Fruit fly (Drosophila melanogaster) whole organism, embryonic: ENCODE measurements around the gene msn.

ENCODE experiments used
- Bgb ChIP-seq: fragments of 200-800 bp; sonication (Bioruptor generic); IDR thresholded peaks from 2 replicates; pipeline ENCODE4 v1.3.6; 2022; ENCODE audit warnings: missing biosample characterization, missing genetic modification characterization; ENCODE audit not compliant: partially characterized antibody
- CG11695 ChIP-seq: fragments of 200-800 bp; sonication (Bioruptor generic); IDR thresholded peaks from 3 replicates; pipeline ENCODE4 v1.3.6; 2022; ENCODE audit warnings: missing biosample characterization, missing genetic modification characterization
- CG11723 ChIP-seq: fragments of 200-800 bp; sonication (Bioruptor generic); optimal IDR thresholded peaks from 2 replicates; lab custom pipeline; 2017; ENCODE audit warnings: missing biosample characterization, mild to moderate bottlenecking, missing genetic modification characterization
- CG12155 ChIP-seq: fragments of 200-800 bp; sonication (Bioruptor generic); optimal IDR thresholded peaks from 3 replicates; lab custom pipeline; 2016; ENCODE audit warnings: missing biosample characterization, missing genetic modification characterization
- CG12299 ChIP-seq: fragments of 200-800 bp; sonication (Bioruptor generic); optimal IDR thresholded peaks from 2 replicates; lab custom pipeline; 2018; ENCODE audit warnings: missing biosample characterization, mild to moderate bottlenecking, missing genetic modification characterization
- CG12744 ChIP-seq: fragments of 200-800 bp; sonication (Bioruptor generic); optimal IDR thresholded peaks from 2 replicates; lab custom pipeline; 2016; ENCODE audit warnings: missing biosample characterization, missing genetic modification characterization
- CG13287 ChIP-seq: fragments of 200-800 bp; sonication (Bioruptor generic); IDR thresholded peaks from 2 replicates; pipeline ENCODE4 v1.3.6; 2022; ENCODE audit warnings: missing biosample characterization, missing genetic modification characterization; ENCODE audit not compliant: partially characterized antibody
- CG13624 ChIP-seq: fragments of 200-800 bp; sonication (Bioruptor generic); optimal IDR thresholded peaks from 2 replicates; lab custom pipeline; 2016; ENCODE audit warnings: missing biosample characterization, missing genetic modification characterization
- CG16813 ChIP-seq: fragments of 200-800 bp; sonication (Bioruptor generic); IDR thresholded peaks from 3 replicates; pipeline ENCODE4 v1.3.6; 2022; ENCODE audit warnings: missing biosample characterization, missing genetic modification characterization; ENCODE audit not compliant: partially characterized antibody
- CG1792 ChIP-seq: fragments of 200-800 bp; sonication (Bioruptor generic); optimal IDR thresholded peaks from 2 replicates; lab custom pipeline; 2016; ENCODE audit warnings: missing biosample characterization, missing genetic modification characterization
- CG18619 ChIP-seq: fragments of 200-800 bp; sonication (Bioruptor generic); optimal IDR thresholded peaks from 3 replicates; lab custom pipeline; 2017; ENCODE audit warnings: missing biosample characterization, mild to moderate bottlenecking, missing genetic modification characterization
- CG2202 ChIP-seq: fragments of 200-800 bp; sonication (Bioruptor generic); optimal IDR thresholded peaks from 2 replicates; lab custom pipeline; 2018; ENCODE audit warnings: missing biosample characterization, mild to moderate bottlenecking, missing genetic modification characterization
- CG2678 ChIP-seq: fragments of 200-800 bp; sonication (Bioruptor generic); optimal IDR thresholded peaks from 3 replicates; lab custom pipeline; 2019; ENCODE audit warnings: missing biosample characterization, mild to moderate bottlenecking, missing genetic modification characterization, moderate library complexity
- CG3065 ChIP-seq: fragments of 200-800 bp; sonication (Bioruptor generic); optimal IDR thresholded peaks from 2 replicates; lab custom pipeline; 2016; ENCODE audit warnings: missing biosample characterization, missing genetic modification characterization
- CG31365 ChIP-seq: fragments of 200-800 bp; sonication (Bioruptor generic); optimal IDR thresholded peaks from 2 replicates; lab custom pipeline; 2018; ENCODE audit warnings: missing biosample characterization, mild to moderate bottlenecking, missing genetic modification characterization
- CG32532 ChIP-seq: fragments of 200-800 bp; sonication (Bioruptor generic); IDR thresholded peaks from 2 replicates; pipeline ENCODE4 v1.3.6; 2022; ENCODE audit warnings: missing biosample characterization, missing genetic modification characterization
- CG3407 ChIP-seq: fragments of 200-800 bp; sonication (Bioruptor generic); optimal IDR thresholded peaks from 2 replicates; lab custom pipeline; 2018; ENCODE audit warnings: missing biosample characterization, mild to moderate bottlenecking, missing genetic modification characterization
- CG3838 ChIP-seq: fragments of 200-800 bp; sonication (Bioruptor generic); optimal IDR thresholded peaks from 3 replicates; lab custom pipeline; 2016; ENCODE audit warnings: missing biosample characterization, missing genetic modification characterization
- CG4730 ChIP-seq: fragments of 200-800 bp; sonication (Bioruptor generic); IDR thresholded peaks from 2 replicates; pipeline ENCODE4 v1.3.6; 2022; ENCODE audit warnings: missing biosample characterization, missing genetic modification characterization
- CG4854 ChIP-seq: fragments of 200-800 bp; sonication (Bioruptor generic); optimal IDR thresholded peaks from 2 replicates; lab custom pipeline; 2016; ENCODE audit warnings: missing biosample characterization, missing genetic modification characterization, inconsistent platforms
- CG7963 ChIP-seq: fragments of 200-800 bp; sonication (Bioruptor generic); IDR thresholded peaks from 3 replicates; pipeline ENCODE4 v1.3.6; 2022; ENCODE audit warnings: missing biosample characterization, missing genetic modification characterization; ENCODE audit not compliant: partially characterized antibody
- CG9437 ChIP-seq: fragments of 200-800 bp; sonication (Bioruptor generic); optimal IDR thresholded peaks from 2 replicates; lab custom pipeline; 2018; ENCODE audit warnings: missing biosample characterization, mild to moderate bottlenecking, missing genetic modification characterization
- D19B ChIP-seq: fragments of 200-800 bp; sonication (Bioruptor generic); optimal IDR thresholded peaks from 2 replicates; lab custom pipeline; 2017; ENCODE audit warnings: missing biosample characterization, mild to moderate bottlenecking, missing genetic modification characterization
- Dfd ChIP-seq, 2 experiments: fragments of >200 bp; optimal IDR thresholded peaks; 2 replicates each; lab custom pipeline; 2017; ENCODE audit warnings: missing biosample characterization in 2 of 2, missing genetic modification characterization in 2 of 2
- Doc2 ChIP-seq: fragments of 200-800 bp; sonication (Bioruptor generic); IDR thresholded peaks from 2 replicates; pipeline ENCODE4 v1.3.6; 2022; ENCODE audit warnings: missing biosample characterization, missing genetic modification characterization
- Hand ChIP-seq: fragments of 200-800 bp; sonication (Bioruptor generic); optimal IDR thresholded peaks from 2 replicates; lab custom pipeline; 2017; ENCODE audit warnings: mild to moderate bottlenecking, missing biosample characterization, missing genetic modification reagents, missing genetic modification characterization
- MTF-1 ChIP-seq: fragments of 200-800 bp; sonication (Bioruptor generic); optimal IDR thresholded peaks from 2 replicates; lab custom pipeline; 2018; ENCODE audit warnings: missing biosample characterization, mild to moderate bottlenecking, missing genetic modification characterization, borderline replicate concordance
- Scr ChIP-seq: fragments of 200-800 bp; sonication (Bioruptor generic); IDR thresholded peaks from 2 replicates; pipeline ENCODE4 v1.3.6; 2022; ENCODE audit warnings: missing biosample characterization, missing genetic modification characterization; ENCODE audit not compliant: partially characterized antibody
- Six4 ChIP-seq: fragments of 200-800 bp; sonication (Bioruptor generic); optimal IDR thresholded peaks from 2 replicates; lab custom pipeline; 2016; ENCODE audit warnings: missing biosample characterization, missing genetic modification characterization
- Sox100B ChIP-seq: fragments of 200-800 bp; sonication (Bioruptor generic); optimal IDR thresholded peaks from 3 replicates; lab custom pipeline; 2018; ENCODE audit warnings: missing biosample characterization, mild to moderate bottlenecking, missing genetic modification characterization
- Taf1 ChIP-seq: fragments of 200-800 bp; sonication (Bioruptor generic); IDR thresholded peaks from 2 replicates; pipeline ENCODE4 v1.3.6; 2022; ENCODE audit warnings: missing biosample characterization, missing genetic modification characterization
- ash1 ChIP-seq: fragments of 200-800 bp; sonication (Bioruptor generic); optimal IDR thresholded peaks from 2 replicates; lab custom pipeline; 2018; ENCODE audit warnings: missing biosample characterization, mild to moderate bottlenecking, missing genetic modification characterization
- chinmo ChIP-seq: fragments of 200-800 bp; sonication (Bioruptor generic); IDR thresholded peaks from 4 replicates; pipeline ENCODE4 v1.3.6; 2022; ENCODE audit warnings: missing biosample characterization, missing genetic modification characterization; ENCODE audit not compliant: partially characterized antibody
- crp ChIP-seq, 2 experiments: fragments of 200-800 bp; sonication (Bioruptor generic); optimal IDR thresholded peaks; 2 replicates in 1 of 2; 3 replicates in 1 of 2; lab custom pipeline; 2017; ENCODE audit warnings: missing biosample characterization in 2 of 2, missing genetic modification characterization in 2 of 2, mild to moderate bottlenecking in 1 of 2, moderate library complexity in 1 of 2
- dmrt11E ChIP-seq: fragments of 200-800 bp; sonication (Bioruptor generic); optimal IDR thresholded peaks from 3 replicates; lab custom pipeline; 2018; ENCODE audit warnings: missing biosample characterization, mild to moderate bottlenecking, missing genetic modification characterization, moderate library complexity
- dmrt99B ChIP-seq: fragments of 200-800 bp; sonication (Bioruptor generic); optimal IDR thresholded peaks from 2 replicates; lab custom pipeline; 2018; ENCODE audit warnings: missing biosample characterization, mild to moderate bottlenecking, missing genetic modification characterization, moderate library complexity
- eve ChIP-seq, 2 experiments: fragments of >200 bp; optimal IDR thresholded peaks; 2 replicates each; lab custom pipeline; 2017; ENCODE audit warnings: missing biosample characterization in 2 of 2, missing genetic modification characterization in 2 of 2
- nerfin-1 ChIP-seq: fragments of 200-800 bp; sonication (Bioruptor generic); optimal IDR thresholded peaks from 3 replicates; lab custom pipeline; 2019; ENCODE audit warnings: missing biosample characterization, mild to moderate bottlenecking, missing genetic modification characterization, moderate library complexity
- nom ChIP-seq: fragments of 200-800 bp; sonication (Bioruptor generic); optimal IDR thresholded peaks from 2 replicates; lab custom pipeline; 2017; ENCODE audit warnings: missing biosample characterization, missing genetic modification characterization, mild to moderate bottlenecking, moderate library complexity, missing genetic modification reagents
- org-1 ChIP-seq: fragments of 200-800 bp; sonication (Bioruptor generic); optimal IDR thresholded peaks from 2 replicates; lab custom pipeline; 2017; ENCODE audit warnings: missing biosample characterization, missing genetic modification characterization
- pan ChIP-seq, 4 experiments: fragments of >200 bp in 3 of 4; fragments of 200-800 bp in 1 of 4; sonication (Bioruptor generic) in 1 of 4; optimal IDR thresholded peaks in 3 of 4; IDR thresholded peaks in 1 of 4; 2 replicates each; pipeline versions ENCODE4 v1.3.6 to Lab custom; 2017 to 2022; ENCODE audit warnings: missing biosample characterization in 2 of 4, missing genetic modification characterization in 2 of 4, mixed read lengths in 1 of 4
- psq ChIP-seq: fragments of 200-800 bp; sonication (Bioruptor generic); optimal IDR thresholded peaks from 2 replicates; lab custom pipeline; 2017; ENCODE audit warnings: missing biosample characterization, missing genetic modification characterization
- scrt ChIP-seq: fragments of 200-800 bp; sonication (Bioruptor generic); optimal IDR thresholded peaks from 2 replicates; lab custom pipeline; 2018; ENCODE audit warnings: missing biosample characterization, mild to moderate bottlenecking, missing genetic modification characterization, moderate library complexity
- sim ChIP-seq: fragments of 200-800 bp; sonication (Bioruptor generic); IDR thresholded peaks from 2 replicates; pipeline ENCODE4 v1.3.6; 2022; ENCODE audit warnings: missing biosample characterization, missing genetic modification characterization
- tll ChIP-seq, 2 experiments: fragments of 200-800 bp in 1 of 2; fragments of >200 bp in 1 of 2; sonication (Bioruptor generic) in 1 of 2; optimal IDR thresholded peaks; 2 replicates each; lab custom pipeline; 2017 to 2019; ENCODE audit warnings: missing biosample characterization in 2 of 2, missing genetic modification characterization in 2 of 2, mild to moderate bottlenecking in 1 of 2, moderate library complexity in 1 of 2
- toy ChIP-seq: fragments of 200-800 bp; sonication (Bioruptor generic); IDR thresholded peaks from 2 replicates; pipeline ENCODE4 v1.3.6; 2022; ENCODE audit warnings: missing biosample characterization, missing genetic modification characterization
- vfl ChIP-seq: fragments of 200-800 bp; sonication (Bioruptor generic); optimal IDR thresholded peaks from 2 replicates; lab custom pipeline; 2016; ENCODE audit warnings: missing biosample characterization, missing genetic modification characterization

msn gene

DNA sequence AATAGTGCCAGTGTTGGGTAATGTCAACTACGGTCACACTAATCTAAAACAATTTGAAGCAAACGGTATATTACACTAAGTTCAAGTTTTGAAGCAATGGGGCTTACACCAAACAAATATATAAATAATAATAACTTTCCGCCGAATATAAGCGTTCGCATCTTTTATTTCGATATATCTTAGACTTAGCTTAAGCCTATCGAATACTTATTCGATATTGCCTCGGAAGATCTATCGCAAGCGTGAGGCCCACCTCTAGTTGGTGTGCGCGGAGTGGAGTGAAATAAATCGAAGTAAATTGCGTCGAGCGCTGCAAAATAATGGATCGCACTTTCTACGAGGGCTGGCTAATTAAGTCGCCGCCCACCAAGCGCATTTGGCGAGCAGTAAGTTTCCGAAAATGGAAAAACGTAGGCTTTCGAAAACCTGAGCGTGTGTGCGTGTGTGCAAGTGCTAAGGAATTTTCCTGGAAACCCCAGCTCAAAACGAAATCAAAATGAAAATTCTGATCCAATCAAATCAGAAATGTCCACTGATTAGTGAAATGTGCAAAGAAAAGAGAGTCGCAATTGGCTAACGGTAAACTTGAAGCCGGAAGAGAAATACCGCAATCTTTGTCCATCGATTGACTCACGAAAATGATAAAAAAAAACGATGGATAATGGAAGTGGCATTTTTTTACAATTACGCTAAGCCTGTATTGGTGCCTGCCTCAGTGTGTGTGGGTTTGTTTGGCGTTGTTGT, 3.0 kb upstream of the msn start, which contains the start of gene dos (continued):
- TF ChIP-seq scrt (GFP tag; lab: Kevin White, UChicago) = peak; percentile 29
- TF ChIP-seq psq = peak; percentile 4
- TF ChIP-seq vfl (GFP tag; lab: Kevin White, UChicago) = peak; percentile 24
- TF ChIP-seq CG13624 = peak; percentile 45
- TF ChIP-seq CG4854 = peak; percentile 49
- 0 out of 3 replicates have a peak, but pooled peaks have one; percentile 52 for TF ChIP-seq CG7963
- TF ChIP-seq Six4 (GFP tag; lab: Kevin White, UChicago) = peak; percentile 5
- peak; percentile 36 for TF ChIP-seq D19B (GFP tag; lab: Kevin White, UChicago)
- peak; percentile 48; the same call in 1 of the 2 replicates for TF ChIP-seq CG32532 (GFP tag; lab: Robert Waterston, UW)
- TF ChIP-seq CG12744 (GFP tag; lab: Kevin White, UChicago) = no peak
- TF ChIP-seq eve (GFP tag; optimal IDR thresholded peaks at IDR 0.05; lab: Kevin White, UChicago) = no peak
- TF ChIP-seq nom (GFP tag; lab: Kevin White, UChicago) = peak; percentile 21
- TF ChIP-seq dmrt11E = peak; percentile 56
- no peak for TF ChIP-seq MTF-1 (GFP tag; lab: Kevin White, UChicago)
- no peak for TF ChIP-seq CG1792 (GFP tag; lab: Kevin White, UChicago)
- TF ChIP-seq CG18619 (GFP tag; lab: Kevin White, UChicago) = no peak
- peak; percentile 30 for TF ChIP-seq CG12155 (GFP tag; lab: Kevin White, UChicago)
- peak; percentile 37 for TF ChIP-seq CG2202 (tag; lab: Kevin White, UChicago)
- TF ChIP-seq sim (GFP tag; lab: Robert Waterston, UW) = no peak
- peak; percentile 73 for TF ChIP-seq Scr (GFP tag; lab: Robert Waterston, UW)
- peak; percentile 44 for TF ChIP-seq CG2678
- TF ChIP-seq Bgb (GFP tag; lab: Robert Waterston, UW) = peak; percentile 77
- no peak for TF ChIP-seq CG9437 (GFP tag; lab: Kevin White, UChicago)
- TF ChIP-seq CG4730 (GFP tag; lab: Robert Waterston, UW) = no peak
- no peak for TF ChIP-seq pan (optimal IDR thresholded peaks at IDR 0.05; lab: Kevin White, UChicago)
- TF ChIP-seq pan (GFP tag; optimal IDR thresholded peaks at IDR 0.05 in 1 of 2, IDR thresholded peaks at IDR 0.05 in 1 of 2) = no peak
- peak; percentile 5 for TF ChIP-seq CG31365 (tag; lab: Kevin White, UChicago)
- TF ChIP-seq org-1 (GFP tag; lab: Kevin White, UChicago) = no peak
- peak; percentile 22 for TF ChIP-seq Sox100B (GFP tag; lab: Kevin White, UChicago)
- peak; percentile 85 for TF ChIP-seq CG13287 (GFP tag; lab: Robert Waterston, UW)
- TF ChIP-seq CG3065 = peak; percentile 17
- no peak for TF ChIP-seq ash1 (GFP tag; lab: Kevin White, UChicago)
- peak; percentile 79 for TF ChIP-seq CG16813 (GFP tag; lab: Robert Waterston, UW)
- peak; percentile 35 for TF ChIP-seq CG3838 (GFP tag; lab: Kevin White, UChicago)
- no peak for TF ChIP-seq toy
- TF ChIP-seq CG3407 (GFP tag; lab: Kevin White, UChicago) = peak; percentile 32
- peak; percentile 92 for TF ChIP-seq nerfin-1 (tag; lab: Kevin White, UChicago)
- no peak for TF ChIP-seq Doc2 (GFP tag; lab: Robert Waterston, UW)
- no peak for TF ChIP-seq Hand (GFP tag; lab: Kevin White, UChicago)
- no peak for TF ChIP-seq tll (GFP tag; optimal IDR thresholded peaks at IDR 0.05; lab: Kevin White, UChicago)
- TF ChIP-seq chinmo (GFP tag; lab: Robert Waterston, UW) = no peak
- no peak for TF ChIP-seq Taf1 (GFP tag; lab: Robert Waterston, UW)
- TF ChIP-seq CG12299 (tag; lab: Kevin White, UChicago) = peak; percentile 3
- TF ChIP-seq CG11695 (GFP tag; lab: Robert Waterston, UW) = no peak
- TF ChIP-seq crp (GFP tag; optimal IDR thresholded peaks at IDR 0.05; lab: Kevin White, UChicago) = no peak
- no peak for TF ChIP-seq dmrt99B (tag; lab: Kevin White, UChicago)
- TF ChIP-seq CG11723 (GFP tag; lab: Kevin White, UChicago) = no peak
- TF ChIP-seq Dfd (GFP tag; optimal IDR thresholded peaks at IDR 0.05; lab: Kevin White, UChicago) = no peak
